Worm (Caenorhabditis elegans): ENCODE data around the gene math-21.

DNA sequence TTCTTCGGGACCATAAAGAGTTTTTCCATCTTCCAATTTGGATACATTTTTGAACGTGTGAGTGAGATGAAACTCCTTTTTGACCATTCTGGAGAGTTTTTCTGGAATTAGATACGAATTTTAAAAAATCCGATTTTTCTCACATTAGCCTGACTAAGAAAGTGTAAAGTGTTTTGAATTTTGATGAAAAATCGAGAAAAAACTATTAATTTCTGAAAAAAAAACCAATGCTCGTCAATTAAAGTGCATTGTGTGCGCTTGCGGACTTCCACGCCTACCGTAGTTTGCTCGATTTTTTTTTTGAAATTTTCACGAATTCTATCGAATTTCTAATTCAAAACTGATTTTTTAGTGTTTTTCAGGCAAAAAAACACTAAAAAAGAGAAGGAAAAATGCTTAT, 34.9 kb downstream of the math-21 start, which contains the start of gene bath-1:
- no peak for TF ChIP-seq ceh-82 (tag; optimal IDR thresholded peaks at IDR 0.05)
- no peak for TF ChIP-seq nhr-84 (tag; optimal IDR thresholded peaks at IDR 0.05)
- no peak for TF ChIP-seq nhr-85 (tag)

All from whole organism, L1 larva.